Fruit fly (Drosophila melanogaster): ENCODE results near the gene CG4133.
A peak's percentile ranks its signal among the peaks of the same experiment; 100 is the strongest.

Gene CG4133

DNA sequence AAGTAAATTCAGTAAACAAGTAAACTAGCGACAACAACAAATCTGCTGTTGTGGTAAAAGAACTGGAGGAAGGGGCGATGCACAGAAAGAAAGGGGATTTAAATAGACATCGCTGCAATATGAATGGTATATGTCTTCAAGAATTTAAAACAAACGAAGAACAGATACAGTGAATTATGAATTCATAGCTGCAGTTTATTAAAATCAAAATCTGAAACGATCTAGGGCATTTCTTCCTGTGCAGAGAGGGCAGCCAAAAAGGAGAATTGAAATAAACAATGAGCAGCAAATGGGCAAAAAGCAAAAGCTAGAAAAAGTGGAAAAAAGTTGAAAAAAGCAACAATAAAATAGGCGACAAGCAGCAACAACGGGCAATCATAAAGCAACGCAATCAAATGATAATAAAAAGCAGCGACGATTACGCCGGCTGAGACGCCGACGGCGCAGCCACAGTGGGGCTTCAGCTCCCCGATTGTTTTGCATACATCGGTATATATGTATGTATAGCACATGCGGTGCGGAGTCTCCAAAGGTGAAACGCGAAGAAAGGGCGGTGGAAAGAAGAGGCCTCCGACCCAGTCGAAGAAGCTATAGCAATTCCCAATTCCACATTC lies 13.5 kb downstream of the CG4133 start:
- TF ChIP-seq noc (tag; optimal IDR thresholded peaks at IDR 0.05) = peak; percentile 82

DNA sequence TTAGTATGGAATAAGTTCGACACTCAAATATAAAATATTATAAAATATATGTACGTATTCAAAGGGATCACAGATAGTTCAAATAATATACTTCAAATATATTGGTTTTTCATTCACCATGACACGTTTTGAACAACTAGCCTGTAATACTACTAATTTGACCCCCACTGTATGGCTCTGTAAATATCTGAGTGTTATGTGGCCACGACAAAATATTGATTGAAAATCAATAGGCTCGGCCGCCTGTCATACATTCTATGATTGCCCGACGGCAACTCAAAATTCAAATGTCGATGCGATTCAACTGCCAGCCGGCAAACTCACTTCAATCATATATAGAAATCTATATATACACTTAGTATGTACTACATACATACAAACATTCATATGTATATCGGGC lies 14.6 kb downstream of the CG4133 start:
- TF ChIP-seq noc (tag; optimal IDR thresholded peaks at IDR 0.05) = no peak

DNA sequence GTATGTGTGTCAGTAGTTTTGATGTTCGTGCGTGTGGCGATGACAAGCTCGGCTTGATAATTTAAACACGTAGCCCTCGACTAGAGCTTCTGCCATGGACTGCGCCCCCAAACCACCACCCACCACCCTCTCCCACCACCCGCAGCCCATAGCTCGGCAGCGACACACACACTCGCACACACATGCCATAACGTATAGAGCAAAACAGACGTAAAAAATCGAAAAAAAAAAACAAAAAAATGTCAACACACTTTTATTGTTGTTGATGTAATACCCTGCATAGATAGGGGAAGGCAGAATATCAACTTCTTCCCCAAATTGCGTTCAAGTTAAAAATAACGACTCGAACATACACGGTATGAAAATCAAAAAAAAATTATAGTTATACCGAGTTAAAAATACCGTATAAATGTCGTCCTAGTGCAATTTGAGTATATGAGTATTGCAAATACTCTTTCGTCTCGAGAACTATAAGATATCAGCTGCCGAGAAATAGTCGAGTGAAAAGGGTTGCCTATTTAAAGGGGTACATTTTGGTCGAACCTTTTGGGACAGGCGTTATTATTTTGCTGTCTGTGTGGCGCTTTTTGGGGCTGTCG lies 15.1 kb downstream of the CG4133 start:
- TF ChIP-seq noc (tag; optimal IDR thresholded peaks at IDR 0.05) = peak; percentile 89

DNA sequence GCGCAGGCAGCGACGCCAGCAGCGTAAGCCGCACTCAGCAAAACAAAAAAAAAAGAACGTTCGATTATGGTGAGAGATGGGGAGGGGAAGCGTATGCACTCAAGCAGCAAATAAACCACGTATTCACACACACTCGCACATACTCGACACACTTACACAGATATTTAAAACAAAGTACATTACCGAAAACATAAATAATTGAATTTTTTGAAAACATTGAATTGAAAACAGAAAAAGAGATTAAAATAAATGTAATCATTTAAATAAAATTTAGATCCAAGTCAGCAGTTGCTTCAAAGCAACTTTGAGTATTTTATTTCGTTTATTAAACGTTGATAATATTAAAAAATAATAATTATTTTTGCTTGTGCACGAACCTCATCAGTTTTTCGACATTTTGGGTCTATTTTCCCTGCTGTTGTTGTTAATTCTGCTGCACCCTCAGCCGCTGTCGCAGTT lies 15.7 kb downstream of the CG4133 start:
- TF ChIP-seq noc (tag; optimal IDR thresholded peaks at IDR 0.05) = peak; percentile 72

DNA sequence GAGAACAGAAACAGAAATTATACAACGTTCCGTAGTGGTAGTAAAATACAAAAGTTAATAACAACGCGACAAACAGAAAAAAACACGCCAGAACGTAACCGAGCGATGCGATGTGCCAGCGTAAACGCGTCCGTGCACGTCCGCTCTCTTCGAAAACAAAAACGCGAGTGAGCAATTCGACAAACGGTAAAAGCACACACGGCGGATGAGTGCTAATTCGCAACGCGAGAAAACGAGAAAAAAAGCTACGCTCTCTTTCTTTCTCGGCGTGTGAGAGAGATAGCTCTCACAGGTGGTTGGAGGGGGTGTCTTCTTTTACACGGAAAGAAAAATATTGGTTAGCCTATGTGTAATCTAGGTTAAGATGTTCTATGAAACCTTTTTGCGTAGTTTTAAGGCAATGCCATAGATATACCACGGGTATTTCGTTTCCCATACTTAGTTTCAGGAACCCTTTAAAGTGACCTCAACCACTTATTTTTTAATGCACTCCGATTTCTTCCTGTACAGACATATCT lies 16.8 kb downstream of the CG4133 start, which contains the start of gene CG4297:
Gene CG4297 (minus strand): TSS at position 128 of the 518 bp plus-strand sequence.
- TF ChIP-seq noc (tag; optimal IDR thresholded peaks at IDR 0.05) = peak; percentile 70

DNA sequence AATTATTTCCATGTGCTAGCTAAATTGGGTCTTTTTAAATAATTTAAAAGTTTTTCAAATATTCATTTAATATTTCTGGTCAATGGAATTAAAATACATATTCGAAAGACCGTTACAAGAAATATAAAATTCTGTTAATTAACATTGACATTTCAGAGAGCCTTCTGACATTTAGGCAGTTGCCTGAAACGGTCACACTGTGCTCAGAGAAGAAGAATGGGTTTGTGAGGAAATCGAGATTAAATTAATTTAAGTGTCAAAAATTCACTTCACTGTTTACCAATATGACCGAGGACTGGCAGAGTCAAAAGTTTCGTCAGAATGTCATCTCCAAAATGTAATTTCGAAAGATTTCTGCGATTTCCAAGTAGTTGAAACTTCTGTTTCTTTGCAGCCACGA lies 17.5 kb downstream of the CG4133 start, which contains the start of gene MED15:
Gene MED15 (plus strand): TSS at position 185 of the 400 bp plus-strand sequence.
- TF ChIP-seq noc (tag; optimal IDR thresholded peaks at IDR 0.05) = no peak

DNA sequence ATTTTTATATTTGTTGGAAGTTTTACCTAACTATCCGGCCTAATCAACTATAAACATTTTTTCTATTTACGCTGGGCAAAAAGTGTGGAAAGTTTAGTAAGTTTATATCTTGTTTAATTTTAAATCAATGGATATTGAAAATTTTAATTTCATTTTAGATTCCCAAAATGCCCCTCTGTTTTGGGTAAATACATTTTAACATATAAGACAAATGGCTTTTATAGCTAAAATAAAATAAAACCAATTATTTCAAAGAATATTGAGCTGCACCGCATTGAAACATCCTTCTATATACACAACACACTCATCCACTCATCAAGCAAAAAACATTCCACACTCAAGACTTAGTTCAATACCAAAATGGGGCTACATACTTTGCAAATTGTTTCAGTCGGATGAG lies 20.6 kb downstream of the CG4133 start, which contains the start of gene ush:
Gene ush (plus strand): TSS at position 301 of the 400 bp plus-strand sequence.
- TF ChIP-seq noc (tag; optimal IDR thresholded peaks at IDR 0.05) = no peak

DNA sequence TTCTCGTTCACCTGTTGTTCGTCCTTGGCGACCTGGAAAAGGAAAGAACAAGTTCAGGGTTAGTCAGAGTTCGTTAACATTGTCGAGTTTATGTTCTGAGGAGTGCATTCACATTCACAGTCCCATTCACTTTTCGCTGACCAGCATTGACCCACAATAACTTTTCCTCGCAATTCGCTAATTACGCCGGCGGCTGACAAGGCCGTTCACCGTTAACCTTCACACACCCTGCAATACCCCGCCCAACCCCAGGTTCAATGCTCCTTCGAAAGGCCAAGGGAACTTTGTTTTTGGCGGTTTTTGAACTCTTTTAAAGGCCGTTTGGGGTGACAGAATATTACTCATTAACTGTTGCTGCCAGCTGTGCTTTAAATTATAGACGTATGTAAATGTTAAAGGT lies 22.8 kb downstream of the CG4133 start:
- TF ChIP-seq noc (tag; optimal IDR thresholded peaks at IDR 0.05) = no peak

DNA sequence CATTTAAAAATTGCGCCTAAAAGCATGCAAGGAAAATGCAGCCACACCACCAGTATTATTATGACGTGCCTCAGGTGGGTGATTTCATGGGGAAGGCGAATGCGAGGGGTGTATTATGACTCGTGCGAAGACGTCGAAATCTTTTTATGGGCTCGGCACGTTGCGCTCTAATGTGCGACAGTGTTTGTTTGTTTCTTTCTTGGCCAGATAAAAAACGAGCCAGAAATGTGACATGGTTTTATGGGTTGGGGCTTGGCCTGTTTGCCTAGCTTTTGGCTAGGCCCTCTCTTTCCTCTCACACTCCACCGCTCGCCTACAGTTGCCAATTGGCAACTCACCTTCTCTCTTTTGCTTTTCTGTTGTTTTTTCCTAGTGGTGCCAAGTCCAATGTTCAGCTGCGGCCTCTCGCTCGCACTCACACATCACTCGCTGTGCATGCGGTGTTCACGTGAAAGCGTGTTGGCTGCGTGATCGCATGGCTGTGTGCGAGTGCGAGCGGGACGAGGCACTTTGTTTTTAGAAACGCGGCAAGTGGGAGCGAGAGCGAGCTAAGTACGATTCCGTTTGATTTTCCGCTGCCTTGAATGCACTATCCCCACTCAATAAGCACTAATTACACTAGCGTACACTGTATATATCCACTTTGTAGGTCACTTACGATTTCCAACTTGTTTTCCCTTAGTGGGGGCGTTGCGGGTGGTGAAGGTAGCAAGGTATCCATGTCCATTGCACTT lies 23.6 kb downstream of the CG4133 start:
- peak; percentile 74 for TF ChIP-seq noc (tag; optimal IDR thresholded peaks at IDR 0.05)

DNA sequence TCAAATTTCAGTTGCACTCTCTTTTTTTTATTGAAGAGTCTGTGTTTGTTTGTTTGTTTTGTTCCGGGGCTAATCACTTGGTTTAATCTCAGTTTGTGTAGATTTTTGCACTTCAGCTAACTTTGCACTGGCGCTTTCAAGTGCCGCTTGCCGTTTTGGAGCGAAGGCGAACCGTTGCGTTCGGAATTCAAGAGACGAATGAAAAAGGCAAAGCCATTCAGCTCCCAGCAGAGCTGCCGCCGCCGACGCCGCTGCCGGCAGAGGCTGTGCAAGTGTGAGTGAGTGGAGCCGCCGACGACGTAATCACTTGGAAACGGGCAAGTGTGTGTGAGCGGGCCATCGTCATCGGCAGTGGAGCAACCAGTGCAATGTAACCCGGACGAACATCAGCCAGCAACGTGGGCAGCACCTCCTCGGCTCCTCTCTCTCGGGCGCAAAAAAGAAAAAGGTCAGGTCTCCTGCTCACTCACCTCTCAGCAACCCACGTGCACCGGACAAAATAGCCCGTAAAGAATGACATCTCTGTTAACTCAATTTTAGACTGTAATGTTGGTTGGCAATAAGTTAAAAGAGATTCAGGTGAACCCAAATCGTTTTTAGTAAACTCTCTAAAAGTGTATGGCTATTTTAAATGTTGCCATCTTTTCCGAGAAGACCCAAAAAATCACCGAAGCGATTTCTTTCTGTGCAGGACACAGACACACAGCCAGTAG lies 24.3 kb downstream of the CG4133 start, which contains the start of gene cbt:
Gene cbt (minus strand): TSS at position 206 of the 713 bp plus-strand sequence.
- TF ChIP-seq noc (tag; optimal IDR thresholded peaks at IDR 0.05) = peak; percentile 98

DNA sequence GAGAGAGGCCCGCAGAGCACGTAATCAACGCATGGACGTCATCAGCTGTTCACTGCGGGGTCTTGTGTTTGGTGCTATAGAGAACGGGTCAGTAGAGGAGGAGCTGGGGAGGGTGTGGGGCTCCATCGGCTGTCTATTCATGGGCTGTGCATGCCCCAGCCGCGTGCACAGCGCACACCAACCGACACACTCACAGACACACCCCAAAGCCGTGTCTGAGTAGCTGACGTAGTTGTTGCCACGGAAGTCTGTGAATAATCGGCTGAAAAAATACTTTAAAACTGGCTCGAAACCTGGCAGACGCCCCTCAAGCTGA lies 24.8 kb downstream of the CG4133 start:
- no peak for TF ChIP-seq noc (tag; optimal IDR thresholded peaks at IDR 0.05)

DNA sequence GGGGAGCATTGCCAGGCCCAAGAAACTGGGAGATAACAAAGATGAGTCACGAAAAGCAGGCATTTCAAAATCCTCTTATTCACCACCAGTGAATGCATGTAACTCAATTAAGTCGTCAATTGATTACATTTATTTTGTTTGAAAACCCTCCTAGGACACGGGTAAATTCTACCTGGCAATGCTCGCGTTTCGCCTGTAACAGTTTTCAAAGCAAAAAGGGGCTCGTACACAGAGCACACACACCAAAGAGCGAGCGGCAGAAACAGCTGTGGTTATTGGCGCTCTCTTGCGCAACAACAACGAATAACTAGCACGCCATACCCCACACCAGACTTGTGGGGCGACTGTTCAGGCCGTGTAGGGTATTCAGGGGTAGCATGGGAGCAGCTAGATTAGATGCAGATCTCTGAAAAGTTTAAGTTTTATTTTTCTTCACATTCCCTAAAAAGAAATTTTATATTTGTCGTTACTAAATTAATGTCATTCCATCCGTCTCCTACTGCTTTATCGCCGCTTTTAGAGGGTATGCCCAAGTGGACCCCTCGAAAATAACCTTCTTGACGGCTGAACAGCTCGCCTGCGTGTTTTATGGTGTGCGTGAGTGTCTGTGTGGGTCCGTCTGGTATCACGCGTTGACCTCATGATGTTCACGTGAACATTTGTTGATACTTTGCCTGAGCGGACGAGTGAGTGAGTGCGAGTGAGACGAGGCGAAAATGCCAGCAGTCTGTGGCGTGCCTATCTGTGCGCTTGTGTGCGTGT lies 25.5 kb downstream of the CG4133 start:
- peak; percentile 100 for TF ChIP-seq noc (tag; optimal IDR thresholded peaks at IDR 0.05)

DNA sequence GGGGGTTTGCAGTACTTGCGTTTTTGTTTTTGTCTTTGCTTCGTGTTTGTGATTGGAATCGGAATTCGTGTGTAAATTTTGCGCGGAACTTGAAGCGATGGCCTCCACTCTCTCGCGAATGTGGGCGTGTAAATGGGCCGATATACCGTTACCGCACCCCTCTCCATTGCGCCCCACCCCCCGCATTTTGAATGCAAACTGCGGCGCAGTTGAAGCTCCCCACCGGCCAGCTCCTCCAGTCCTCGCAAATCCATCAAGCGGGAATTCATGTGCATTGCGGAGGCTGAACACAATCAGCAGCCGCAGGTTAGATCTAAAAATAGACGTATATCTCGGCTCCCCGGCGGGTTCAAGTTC lies 26.0 kb downstream of the CG4133 start:
- TF ChIP-seq noc (tag; optimal IDR thresholded peaks at IDR 0.05) = no peak

DNA sequence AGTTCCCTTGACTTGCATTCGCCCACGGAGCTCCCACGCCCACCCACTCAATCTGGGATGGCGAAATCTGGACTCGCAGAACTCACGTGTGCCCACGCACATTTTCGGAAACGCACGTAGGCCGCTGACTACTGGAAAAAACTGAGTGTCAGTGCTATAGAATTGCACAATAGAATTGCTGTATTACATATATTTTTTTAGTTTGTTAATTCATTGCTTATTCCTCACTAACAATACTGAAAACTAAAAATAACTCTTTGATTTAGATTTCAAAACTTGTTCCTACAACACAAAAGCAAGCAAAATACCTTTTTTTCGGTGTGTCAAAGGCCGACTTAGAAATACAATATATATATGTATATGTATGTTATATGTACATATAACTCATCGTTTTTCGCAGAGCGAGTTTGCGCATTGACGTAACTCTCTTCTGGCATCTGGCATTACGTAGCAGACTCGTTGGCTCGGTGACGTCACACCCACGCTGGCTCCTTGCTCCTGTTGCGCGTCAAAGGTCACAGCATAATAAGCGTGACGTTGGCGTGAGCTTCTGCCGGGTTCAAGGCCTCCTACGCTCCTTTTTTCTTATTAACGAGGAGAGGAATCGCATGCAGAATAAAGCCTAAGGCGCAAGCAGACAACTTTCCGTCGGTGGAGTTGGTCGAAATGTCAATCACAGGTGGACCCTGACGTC lies 26.6 kb downstream of the CG4133 start:
- TF ChIP-seq noc (tag; optimal IDR thresholded peaks at IDR 0.05) = peak; percentile 72

DNA sequence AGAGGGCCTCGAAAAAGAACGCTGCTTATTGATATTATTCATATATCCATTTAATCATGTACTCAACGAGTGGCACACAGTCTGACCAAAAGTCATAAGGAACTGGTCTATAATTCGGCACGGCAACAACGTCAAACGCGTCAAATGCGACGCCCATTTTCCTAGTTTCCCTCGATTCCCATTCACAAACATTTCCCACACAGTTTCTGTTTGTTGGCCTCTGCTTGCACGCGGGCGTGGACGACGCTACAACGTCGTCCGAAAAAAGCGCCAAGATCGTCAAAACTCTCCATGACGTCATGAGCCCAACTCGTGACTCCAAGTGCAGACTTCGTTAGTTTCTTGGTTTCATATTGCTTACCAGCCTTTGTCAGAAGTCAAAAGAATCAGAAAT lies 27.1 kb downstream of the CG4133 start:
- no peak for TF ChIP-seq noc (tag; optimal IDR thresholded peaks at IDR 0.05)

All from whole organism, larva.